Worm (Caenorhabditis elegans) whole organism, young adult: ENCODE measurements around the gene Y45G5AM.4.

Source experiments
- B0019.2 ChIP-seq: fragments of 200-800 bp; sonication (Bioruptor generic); conservative IDR thresholded peaks from 2 replicates; pipeline ENCODE4 v1.3.6; 2022; ENCODE audit warnings: missing genetic modification reagents, missing genetic modification characterization, missing compliant biosample characterization
- B0336.3 ChIP-seq: fragments of 200-800 bp; sonication (Bioruptor generic); IDR thresholded peaks from 2 replicates; pipeline ENCODE4 v1.3.6; 2022; ENCODE audit warnings: missing genetic modification characterization, missing compliant biosample characterization
- F49E8.2 ChIP-seq: sonication (generic microtip); optimal IDR thresholded peaks from 3 replicates; lab custom pipeline; 2017; ENCODE audit warnings: missing genetic modification characterization, mild to moderate bottlenecking, missing compliant biosample characterization, antibody characterized with exemption, moderate library complexity; ENCODE audit not compliant: insufficient read depth
- K11D2.4 ChIP-seq: fragments of 200-800 bp; sonication (Bioruptor generic); IDR thresholded peaks from 2 replicates; pipeline ENCODE4 v1.3.6; 2022; ENCODE audit warnings: missing genetic modification reagents, missing genetic modification characterization, missing compliant biosample characterization
- Y79H2A.3 ChIP-seq: fragments of 200-800 bp; sonication (Bioruptor generic); conservative IDR thresholded peaks from 2 replicates; pipeline ENCODE4 v1.3.6; 2022; ENCODE audit warnings: missing genetic modification reagents, missing genetic modification characterization, missing compliant biosample characterization
- Y95B8A.8 ChIP-seq: fragments of 200-800 bp; sonication (Bioruptor generic); IDR thresholded peaks from 2 replicates; pipeline ENCODE4 v1.3.6; 2022; ENCODE audit warnings: missing genetic modification reagents, missing genetic modification characterization, missing compliant biosample characterization
- ZK185.1 ChIP-seq: sonication (generic microtip); optimal IDR thresholded peaks from 2 replicates; lab custom pipeline; 2016; ENCODE audit warnings: mild to moderate bottlenecking, missing genetic modification characterization, missing compliant biosample characterization; ENCODE audit not compliant: poor library complexity, severe bottlenecking
- aptf-2 ChIP-seq: fragments of 200-800 bp; sonication (Bioruptor generic); conservative IDR thresholded peaks from 2 replicates; pipeline ENCODE4 v1.3.6; 2022; ENCODE audit warnings: missing genetic modification reagents, missing genetic modification characterization, missing compliant biosample characterization
- aptf-3 ChIP-seq: fragments of 200-800 bp; sonication (Bioruptor generic); IDR thresholded peaks from 2 replicates; pipeline ENCODE4 v1.3.6; 2022; ENCODE audit warnings: missing genetic modification characterization, missing compliant biosample characterization
- atf-7 ChIP-seq: sonication (generic microtip); optimal IDR thresholded peaks from 2 replicates; lab custom pipeline; 2017; ENCODE audit warnings: mild to moderate bottlenecking, missing genetic modification characterization, missing compliant biosample characterization
- attf-5 ChIP-seq: fragments of 200-800 bp; sonication (Bioruptor generic); optimal IDR thresholded peaks from 2 replicates; lab custom pipeline; 2018; ENCODE audit warnings: mild to moderate bottlenecking, missing genetic modification characterization, missing compliant biosample characterization
- bed-1 ChIP-seq: fragments of 200-800 bp; sonication (Bioruptor generic); IDR thresholded peaks from 2 replicates; pipeline ENCODE4 v1.3.6; 2022; ENCODE audit warnings: missing genetic modification reagents, missing genetic modification characterization, missing compliant biosample characterization
- bed-2 ChIP-seq: fragments of 200-800 bp; sonication (Bioruptor generic); IDR thresholded peaks from 2 replicates; pipeline ENCODE4 v1.3.6; 2022; ENCODE audit warnings: missing genetic modification reagents, missing genetic modification characterization, missing compliant biosample characterization
- cebp-2 ChIP-seq: fragments of 200-800 bp; sonication (Bioruptor generic); IDR thresholded peaks from 2 replicates; pipeline ENCODE4 v1.3.6; 2022; ENCODE audit warnings: missing genetic modification characterization, missing compliant biosample characterization
- ceh-100 ChIP-seq: fragments of 200-800 bp; sonication (Bioruptor generic); IDR thresholded peaks from 2 replicates; pipeline ENCODE4 v1.3.6; 2022; ENCODE audit warnings: missing genetic modification reagents, missing genetic modification characterization, missing compliant biosample characterization
- ceh-27 ChIP-seq: fragments of 200-800 bp; sonication (Bioruptor generic); optimal IDR thresholded peaks from 2 replicates; lab custom pipeline; 2018; ENCODE audit warnings: mild to moderate bottlenecking, missing genetic modification characterization, moderate library complexity, missing compliant biosample characterization
- ceh-91 ChIP-seq: fragments of 200-800 bp; sonication (Bioruptor generic); IDR thresholded peaks from 2 replicates; pipeline ENCODE4 v1.3.6; 2022; ENCODE audit warnings: missing genetic modification reagents, missing genetic modification characterization, missing compliant biosample characterization
- dox-1 ChIP-seq: fragments of 200-800 bp; sonication (Bioruptor generic); IDR thresholded peaks from 2 replicates; pipeline ENCODE4 v1.3.6; 2022; ENCODE audit warnings: missing genetic modification reagents, missing genetic modification characterization, missing compliant biosample characterization
- dpl-1 ChIP-seq: fragments of 150-350 bp; optimal IDR thresholded peaks from 2 replicates; lab custom pipeline; 2014; ENCODE audit warnings: missing biosample characterization, missing genetic modification reagents, missing genetic modification characterization
- egl-44 ChIP-seq: fragments of 200-800 bp; sonication (Bioruptor generic); IDR thresholded peaks from 2 replicates; pipeline ENCODE4 v1.3.6; 2022; ENCODE audit warnings: missing genetic modification reagents, missing genetic modification characterization, missing compliant biosample characterization
- egrh-3 ChIP-seq: fragments of 200-800 bp; sonication (Bioruptor generic); IDR thresholded peaks from 2 replicates; pipeline ENCODE4 v1.3.6; 2022; ENCODE audit warnings: missing genetic modification reagents, missing genetic modification characterization, missing compliant biosample characterization
- ets-4 ChIP-seq: fragments of 200-800 bp; sonication (Bioruptor generic); optimal IDR thresholded peaks from 2 replicates; lab custom pipeline; 2018; ENCODE audit warnings: mild to moderate bottlenecking, missing genetic modification characterization, missing compliant biosample characterization
- fkh-3 ChIP-seq: sonication (generic microtip); optimal IDR thresholded peaks from 2 replicates; lab custom pipeline; 2016; ENCODE audit warnings: mild to moderate bottlenecking, missing genetic modification characterization, missing compliant biosample characterization
- hmg-1.2 ChIP-seq: fragments of 200-800 bp; sonication (Bioruptor generic); IDR thresholded peaks from 2 replicates; pipeline ENCODE4 v1.3.6; 2022; ENCODE audit warnings: missing genetic modification reagents, missing genetic modification characterization, missing compliant biosample characterization
- hsf-1 ChIP-seq: fragments of 200-800 bp; sonication (Bioruptor generic); IDR thresholded peaks from 2 replicates; pipeline ENCODE4 v1.3.6; 2022; ENCODE audit warnings: missing genetic modification reagents, missing genetic modification characterization, missing compliant biosample characterization
- lag-1 ChIP-seq: fragments of 200-800 bp; sonication (Bioruptor generic); IDR thresholded peaks from 2 replicates; pipeline ENCODE4 v1.3.6; 2022; ENCODE audit warnings: missing genetic modification reagents, missing genetic modification characterization, missing compliant biosample characterization
- lin-35 ChIP-seq, 3 experiments: fragments of 150-350 bp in 2 of 3; sonication (generic microtip) in 1 of 3; optimal IDR thresholded peaks; 2 replicates each; lab custom pipeline; 2014 to 2018; ENCODE audit warnings: missing biosample characterization in 3 of 3, missing genetic modification characterization in 3 of 3, missing genetic modification reagents in 3 of 3
- lin-40 ChIP-seq: sonication (generic microtip); optimal IDR thresholded peaks from 2 replicates; lab custom pipeline; 2016; ENCODE audit warnings: missing genetic modification characterization, mild to moderate bottlenecking, missing compliant biosample characterization, missing genotype, missing genetic modification reagents
- lsl-1 ChIP-seq: fragments of 200-800 bp; sonication (Bioruptor generic); optimal IDR thresholded peaks from 2 replicates; lab custom pipeline; 2018; ENCODE audit warnings: mild to moderate bottlenecking, missing genetic modification characterization, moderate library complexity, missing compliant biosample characterization
- lsy-27 ChIP-seq: sonication (generic microtip); optimal IDR thresholded peaks from 2 replicates; lab custom pipeline; 2017; ENCODE audit warnings: missing genetic modification characterization, mild to moderate bottlenecking, missing compliant biosample characterization, antibody characterized with exemption, missing genotype, borderline replicate concordance; ENCODE audit not compliant: insufficient read depth
- madf-10 ChIP-seq: sonication (generic microtip); optimal IDR thresholded peaks from 2 replicates; lab custom pipeline; 2016; ENCODE audit warnings: mild to moderate bottlenecking, missing genetic modification characterization, missing compliant biosample characterization
- madf-6 ChIP-seq: fragments of 200-800 bp; sonication (Bioruptor generic); IDR thresholded peaks from 2 replicates; pipeline ENCODE4 v1.3.6; 2022; ENCODE audit warnings: missing genetic modification reagents, missing genetic modification characterization, missing compliant biosample characterization
- mcd-1 ChIP-seq: fragments of 200-800 bp; sonication (Bioruptor generic); IDR thresholded peaks from 2 replicates; pipeline ENCODE4 v1.3.6; 2022; ENCODE audit warnings: missing genetic modification reagents, missing genetic modification characterization, missing compliant biosample characterization
- mel-28 ChIP-seq: sonication (generic microtip); optimal IDR thresholded peaks from 2 replicates; lab custom pipeline; 2016; ENCODE audit warnings: borderline replicate concordance, mild to moderate bottlenecking, missing genetic modification characterization, missing compliant biosample characterization
- mxl-1 ChIP-seq: sonication (generic microtip); optimal IDR thresholded peaks from 2 replicates; lab custom pipeline; 2016; ENCODE audit warnings: missing genetic modification characterization, missing compliant biosample characterization
- nfya-1 ChIP-seq: sonication (generic microtip); optimal IDR thresholded peaks from 2 replicates; lab custom pipeline; 2017; ENCODE audit warnings: antibody characterized with exemption, missing compliant biosample characterization, missing genetic modification characterization, borderline replicate concordance; ENCODE audit not compliant: insufficient read depth
- nfya-2 ChIP-seq: fragments of 200-800 bp; sonication (Bioruptor generic); IDR thresholded peaks from 2 replicates; pipeline ENCODE4 v1.3.6; 2022; ENCODE audit warnings: missing genetic modification reagents, missing genetic modification characterization, missing compliant biosample characterization
- nhr-179 ChIP-seq: sonication (generic microtip); optimal IDR thresholded peaks from 2 replicates; lab custom pipeline; 2016; ENCODE audit warnings: mild to moderate bottlenecking, missing genetic modification characterization, missing compliant biosample characterization
- nhr-27 ChIP-seq: fragments of 200-800 bp; sonication (Bioruptor generic); optimal IDR thresholded peaks from 2 replicates; lab custom pipeline; 2018; ENCODE audit warnings: mild to moderate bottlenecking, missing genetic modification characterization, moderate library complexity, missing compliant biosample characterization
- nhr-80 ChIP-seq: sonication (generic microtip); optimal IDR thresholded peaks from 2 replicates; lab custom pipeline; 2016; ENCODE audit warnings: missing genetic modification characterization, missing compliant biosample characterization
- pha-4 ChIP-seq: fragments of 150-350 bp; sonication (generic microtip); optimal IDR thresholded peaks from 2 replicates; lab custom pipeline; 2014; ENCODE audit warnings: missing biosample characterization, missing genetic modification reagents, missing genetic modification characterization
- rec-8 ChIP-seq, 2 experiments: sonication (generic microtip); optimal IDR thresholded peaks; 2 replicates each; lab custom pipeline; 2016; ENCODE audit warnings: mild to moderate bottlenecking in 2 of 2, missing genetic modification characterization in 2 of 2, missing genetic modification reagents in 2 of 2, missing genotype in 2 of 2, missing biosample characterization in 1 of 2, missing compliant biosample characterization in 1 of 2, moderate library complexity in 1 of 2
- rpc-1 ChIP-seq, 2 experiments: fragments of 150-350 bp in 1 of 2; sonication (generic microtip) in 1 of 2; optimal IDR thresholded peaks; 2 replicates each; lab custom pipeline; 2014 to 2018; ENCODE audit warnings: missing biosample characterization in 1 of 2, missing genetic modification characterization in 1 of 2, missing genetic modification reagents in 1 of 2, missing genotype in 1 of 2
- somi-1 ChIP-seq: fragments of 200-800 bp; sonication (Bioruptor generic); optimal IDR thresholded peaks from 2 replicates; lab custom pipeline; 2018; ENCODE audit warnings: mild to moderate bottlenecking, missing genetic modification characterization, missing compliant biosample characterization
- unc-130 ChIP-seq: sonication (generic microtip); optimal IDR thresholded peaks from 2 replicates; lab custom pipeline; 2016; ENCODE audit warnings: missing genetic modification reagents, missing genetic modification characterization, missing compliant biosample characterization
- ztf-25 ChIP-seq: fragments of 200-800 bp; sonication (Bioruptor generic); IDR thresholded peaks from 2 replicates; pipeline ENCODE4 v1.3.6; 2022; ENCODE audit warnings: missing genetic modification reagents, missing genetic modification characterization, missing compliant biosample characterization
- ztf-26 ChIP-seq: sonication (generic microtip); optimal IDR thresholded peaks from 2 replicates; lab custom pipeline; 2017; ENCODE audit warnings: missing genetic modification characterization, missing compliant biosample characterization

The Y45G5AM.4 gene

DNA sequence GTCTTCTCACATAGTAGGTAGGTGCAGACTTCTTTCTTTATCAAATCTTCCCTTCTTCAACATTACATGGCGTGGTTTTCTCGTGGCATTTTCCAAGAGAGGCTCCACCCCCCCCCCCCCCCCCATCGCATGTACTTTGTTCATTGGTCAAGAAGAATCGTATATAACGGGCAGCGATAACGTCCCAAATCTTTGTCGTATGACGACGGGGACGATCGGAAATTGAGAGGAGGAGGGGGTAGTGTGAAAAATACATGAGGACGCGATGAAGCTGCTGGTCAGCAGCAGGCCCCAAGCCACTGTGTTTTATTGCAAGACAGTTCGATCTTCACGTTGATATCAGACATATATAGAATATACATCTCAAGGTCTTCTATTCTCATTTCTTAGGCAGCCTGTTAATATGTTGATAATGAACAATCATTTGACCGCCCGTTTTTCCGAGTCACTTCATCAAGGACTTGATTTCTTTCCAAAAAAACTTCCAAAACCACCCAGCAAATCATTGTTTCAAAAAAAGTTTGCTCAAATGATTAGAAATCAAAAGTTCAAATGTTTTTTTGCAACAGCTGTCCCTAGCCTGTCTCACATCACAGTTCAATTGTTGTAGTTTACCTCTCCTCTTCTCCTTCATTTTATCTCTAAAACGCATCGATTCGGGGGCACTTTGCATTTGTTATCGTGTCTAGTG, 23.6 kb downstream of the Y45G5AM.4 start (continued):
- TF ChIP-seq atf-7 (tag; lab: Kevin White, UChicago) (peak; percentile 2), F49E8.2 (tag; lab: Kevin White, UChicago) (no peak), lsy-27 (tag; lab: Kevin White, UChicago) (no peak), Y95B8A.8 (GFP tag; lab: Robert Waterston, UW) (no peak), aptf-2 (GFP tag; lab: Robert Waterston, UW) (no peak), ceh-91 (no peak), cebp-2 (GFP tag; lab: Robert Waterston, UW) (no peak), madf-10 (tag; lab: Kevin White, UChicago) (no peak), lin-35 (GFP tag; optimal IDR thresholded peaks at IDR 0.05; lab: Kevin White, UChicago) (peak in 1 of 3 experiments; percentile 17), dpl-1 (GFP tag; lab: Kevin White, UChicago) (no peak), fkh-3 (tag; lab: Kevin White, UChicago) (no peak), lag-1 (GFP tag; lab: Robert Waterston, UW) (no peak), mcd-1 (peak; percentile 16; the same call in 1 of the 2 replicates), hsf-1 (GFP tag; lab: Robert Waterston, UW) (no peak), ets-4 (no peak), unc-130 (GFP tag; lab: Kevin White, UChicago) (no peak), somi-1 (peak; percentile 26), hmg-1.2 (GFP tag; lab: Robert Waterston, UW) (no peak), lin-40 (no peak), nhr-80 (tag; lab: Kevin White, UChicago) (peak; percentile 42), madf-6 (GFP tag; lab: Robert Waterston, UW) (no peak), ZK185.1 (tag; lab: Kevin White, UChicago) (no peak), mel-28 (tag; lab: Kevin White, UChicago) (no peak), attf-5 (GFP tag; lab: Kevin White, UChicago) (no peak), B0336.3 (GFP tag; lab: Robert Waterston, UW) (no peak; the same call in 1 of the 2 replicates), nhr-179 (tag; lab: Kevin White, UChicago) (no peak), K11D2.4 (GFP tag; lab: Robert Waterston, UW) (0 out of 2 replicates have a peak, but pooled peaks have one; percentile 30), rec-8 (tag; optimal IDR thresholded peaks at IDR 0.05; lab: Kevin White, UChicago) (no peak), bed-2 (GFP tag; lab: Robert Waterston, UW) (no peak), lsl-1 (GFP tag; lab: Kevin White, UChicago) (no peak), ztf-25 (GFP tag; lab: Robert Waterston, UW) (no peak), dox-1 (GFP tag; lab: Robert Waterston, UW) (no peak), egrh-3 (peak; percentile 92), Y79H2A.3 (GFP tag; lab: Robert Waterston, UW) (no peak), pha-4 (tag; lab: Kevin White, UChicago) (no peak), B0019.2 (GFP tag; lab: Robert Waterston, UW) (no peak), ceh-27 (no peak), nhr-27 (tag; lab: Kevin White, UChicago) (no peak), ztf-26 (tag; lab: Kevin White, UChicago) (peak; percentile 61), aptf-3 (no peak), bed-1 (GFP tag; lab: Robert Waterston, UW) (no peak), mxl-1 (no peak), ceh-100 (GFP tag; lab: Robert Waterston, UW) (no peak), egl-44 (GFP tag; lab: Robert Waterston, UW) (no peak), nfya-2 (GFP tag; lab: Robert Waterston, UW) (no peak), rpc-1 (optimal IDR thresholded peaks at IDR 0.05; lab: Kevin White, UChicago) (no peak), rpc-1 (tag; optimal IDR thresholded peaks at IDR 0.05; lab: Kevin White, UChicago) (no peak), nfya-1 (no peak)
